Worm (Caenorhabditis elegans) whole organism, late embryonic: ENCODE measurements around the gene C49F5.3.

Experiments
- F13H6.1 ChIP-seq: sonication (generic microtip); optimal IDR thresholded peaks from 2 replicates; lab custom pipeline; 2016; ENCODE audit warnings: missing genetic modification characterization, missing compliant biosample characterization
- ets-4 ChIP-seq: sonication (generic microtip); optimal IDR thresholded peaks from 2 replicates; lab custom pipeline; 2016; ENCODE audit warnings: missing genetic modification characterization, missing compliant biosample characterization
- fkh-10 ChIP-seq: fragments of 150-350 bp; optimal IDR thresholded peaks from 2 replicates; lab custom pipeline; 2014; ENCODE audit warnings: missing biosample characterization, missing genetic modification reagents, missing genetic modification characterization
- pqm-1 ChIP-seq: sonication (generic microtip); optimal IDR thresholded peaks from 2 replicates; lab custom pipeline; 2016; ENCODE audit warnings: missing genetic modification characterization, missing compliant biosample characterization
- sdc-2 ChIP-seq: sonication (generic microtip); optimal IDR thresholded peaks from 2 replicates; lab custom pipeline; 2016; ENCODE audit warnings: missing genotype, missing genetic modification characterization, missing compliant biosample characterization
- tbx-7 ChIP-seq: sonication (generic microtip); optimal IDR thresholded peaks from 2 replicates; lab custom pipeline; 2016; ENCODE audit warnings: missing genotype, missing genetic modification characterization, missing compliant biosample characterization

DNA sequence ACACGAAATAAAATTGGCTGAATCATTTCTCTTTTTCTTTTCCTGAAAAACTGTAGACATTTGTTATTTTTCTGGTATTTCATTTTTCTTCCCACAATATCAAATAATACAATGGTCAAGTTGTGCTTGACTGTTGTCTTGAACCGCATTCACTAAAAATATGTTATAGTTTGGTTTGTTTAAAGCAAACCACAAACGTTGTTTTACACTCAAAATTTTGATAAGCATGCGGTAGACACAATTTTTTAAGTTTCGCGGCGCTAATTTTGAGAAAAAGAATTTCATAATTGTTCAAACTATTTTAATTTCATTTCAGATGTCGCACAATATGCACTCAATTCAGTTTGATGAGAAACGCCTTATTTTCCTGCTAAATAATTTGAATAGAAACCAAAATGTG is 28.3 kb downstream of the C49F5.3 start, which contains the start of gene T08D10.3:
- TF ChIP-seq tbx-7 (tag; lab: Kevin White, UChicago), result no peak
- TF ChIP-seq F13H6.1, result no peak
- no peak for TF ChIP-seq fkh-10 (GFP tag; lab: Kevin White, UChicago)
- TF ChIP-seq sdc-2 (tag; lab: Kevin White, UChicago), result no peak
- no peak for TF ChIP-seq pqm-1 (tag; lab: Kevin White, UChicago)
- no peak for TF ChIP-seq ets-4
